Worm (Caenorhabditis elegans) whole organism, L2 larva: Measurements from ENCODE around the gene C14B9.8.

Source experiments
- C34F6.9 ChIP-seq: fragments of 150-350 bp; optimal IDR thresholded peaks from 2 replicates; lab custom pipeline; 2014; ENCODE audit warnings: missing biosample characterization, missing genetic modification characterization
- F13H6.1 ChIP-seq: sonication (generic microtip); optimal IDR thresholded peaks from 2 replicates; lab custom pipeline; 2016; ENCODE audit warnings: missing genetic modification characterization, missing compliant biosample characterization
- ama-1 ChIP-seq: fragments of 150-350 bp; optimal IDR thresholded peaks from 2 replicates; lab custom pipeline; 2018; ENCODE audit warnings: inconsistent platforms
- ceh-82 ChIP-seq: fragments of 150-350 bp; optimal IDR thresholded peaks from 2 replicates; lab custom pipeline; 2014; ENCODE audit warnings: missing biosample characterization, missing genetic modification characterization
- crh-2 ChIP-seq: sonication (generic microtip); optimal IDR thresholded peaks from 2 replicates; lab custom pipeline; 2017; ENCODE audit warnings: missing biosample characterization, missing genetic modification characterization
- egl-27 ChIP-seq: sonication (generic microtip); optimal IDR thresholded peaks from 3 replicates; lab custom pipeline; 2017; ENCODE audit warnings: missing biosample characterization, missing genetic modification reagents, missing genetic modification characterization
- elt-3 ChIP-seq: sonication (generic microtip); optimal IDR thresholded peaks from 2 replicates; lab custom pipeline; 2017; ENCODE audit warnings: missing biosample characterization, missing genetic modification characterization
- fos-1 ChIP-seq: fragments of 150-350 bp; optimal IDR thresholded peaks from 2 replicates; lab custom pipeline; 2014; ENCODE audit warnings: missing biosample characterization, missing genetic modification characterization
- gmeb-1 ChIP-seq: fragments of 150-350 bp; optimal IDR thresholded peaks from 2 replicates; lab custom pipeline; 2014; ENCODE audit warnings: missing biosample characterization, missing genetic modification characterization
- lin-11 ChIP-seq: fragments of 150-350 bp; sonication (generic microtip); optimal IDR thresholded peaks from 2 replicates; lab custom pipeline; 2014; ENCODE audit warnings: missing biosample characterization, missing genetic modification characterization, inconsistent platforms, mixed read lengths
- lin-13 ChIP-seq: fragments of 150-350 bp; optimal IDR thresholded peaks from 2 replicates; lab custom pipeline; 2014; ENCODE audit warnings: missing biosample characterization, missing genetic modification reagents, missing genetic modification characterization
- lsy-2 ChIP-seq, 2 experiments: fragments of 150-350 bp in 1 of 2; sonication (generic microtip) in 1 of 2; optimal IDR thresholded peaks; 2 replicates each; lab custom pipeline; 2014 to 2017; ENCODE audit warnings: missing biosample characterization in 2 of 2, missing genetic modification characterization in 2 of 2
- mab-5 ChIP-seq: fragments of 150-350 bp; optimal IDR thresholded peaks from 2 replicates; lab custom pipeline; 2014; ENCODE audit warnings: missing biosample characterization, missing genetic modification characterization
- nhr-129 ChIP-seq: fragments of 150-350 bp; optimal IDR thresholded peaks from 2 replicates; lab custom pipeline; 2014; ENCODE audit warnings: missing biosample characterization, missing genetic modification characterization
- nhr-23 ChIP-seq: fragments of 150-350 bp; optimal IDR thresholded peaks from 2 replicates; lab custom pipeline; 2014; ENCODE audit warnings: missing biosample characterization, missing genetic modification reagents, missing genetic modification characterization
- nhr-237 ChIP-seq: fragments of 150-350 bp; optimal IDR thresholded peaks from 2 replicates; lab custom pipeline; 2014; ENCODE audit warnings: missing biosample characterization, missing genetic modification characterization
- nhr-25 ChIP-seq: fragments of 150-350 bp; sonication (generic microtip); optimal IDR thresholded peaks from 3 replicates; lab custom pipeline; 2014; ENCODE audit warnings: missing biosample characterization, missing genetic modification characterization
- nhr-6 ChIP-seq: fragments of 150-350 bp; optimal IDR thresholded peaks from 2 replicates; lab custom pipeline; 2014; ENCODE audit warnings: missing biosample characterization, missing genetic modification characterization
- nhr-77 ChIP-seq: fragments of 150-350 bp; optimal IDR thresholded peaks from 2 replicates; lab custom pipeline; 2014; ENCODE audit warnings: missing biosample characterization, missing genetic modification characterization
- peb-1 ChIP-seq: fragments of 150-350 bp; optimal IDR thresholded peaks from 2 replicates; lab custom pipeline; 2014; ENCODE audit warnings: missing biosample characterization, missing genetic modification characterization
- sem-4 ChIP-seq: fragments of 150-350 bp; optimal IDR thresholded peaks from 2 replicates; lab custom pipeline; 2014; ENCODE audit warnings: missing biosample characterization, missing genetic modification reagents, missing genetic modification characterization
- skn-1 ChIP-seq: sonication (generic microtip); optimal IDR thresholded peaks from 2 replicates; lab custom pipeline; 2017; ENCODE audit warnings: missing biosample characterization, missing genetic modification characterization
- sma-3 ChIP-seq: sonication (generic microtip); optimal IDR thresholded peaks from 2 replicates; lab custom pipeline; 2016; ENCODE audit warnings: missing genetic modification reagents, missing genetic modification characterization, missing compliant biosample characterization
- sma-9 ChIP-seq, 2 experiments: fragments of 150-350 bp in 1 of 2; sonication (generic microtip) in 1 of 2; optimal IDR thresholded peaks; 2 replicates each; lab custom pipeline; 2014 to 2016; ENCODE audit warnings: missing genetic modification characterization in 2 of 2, mild to moderate bottlenecking in 1 of 2, missing biosample characterization in 1 of 2, missing compliant biosample characterization in 1 of 2, missing genetic modification reagents in 1 of 2, moderate library complexity in 1 of 2
- unc-55 ChIP-seq: fragments of 150-350 bp; sonication (generic microtip); optimal IDR thresholded peaks from 3 replicates; lab custom pipeline; 2014; ENCODE audit warnings: missing biosample characterization, missing genetic modification reagents, missing genetic modification characterization
- zag-1 ChIP-seq: fragments of 150-350 bp; optimal IDR thresholded peaks from 2 replicates; lab custom pipeline; 2014; ENCODE audit warnings: missing biosample characterization, missing genetic modification characterization
- ztf-1 ChIP-seq: fragments of 200-800 bp; sonication (Bioruptor generic); conservative IDR thresholded peaks from 2 replicates; pipeline ENCODE4 v1.3.6; 2022; ENCODE audit warnings: missing genetic modification characterization, missing compliant biosample characterization
- ztf-11 ChIP-seq: sonication (generic microtip); optimal IDR thresholded peaks from 2 replicates; lab custom pipeline; 2017; ENCODE audit warnings: missing biosample characterization, missing genetic modification characterization

C14B9.8 gene

ce11 chrIII:8145971-8146370, 1.5 kb upstream of the C14B9.8 start:
- TF ChIP-seq egl-27 (tag; lab: Kevin White, UChicago) (no peak), ztf-11 (tag; lab: Kevin White, UChicago) (no peak), sem-4 (tag; lab: Kevin White, UChicago) (no peak), sma-3 (no peak), zag-1 (no peak), unc-55 (GFP tag; lab: Kevin White, UChicago) (peak; percentile 46), nhr-25 (no peak)
- TF ChIP-seq, all 48 proteins: peak for 1

DNA sequence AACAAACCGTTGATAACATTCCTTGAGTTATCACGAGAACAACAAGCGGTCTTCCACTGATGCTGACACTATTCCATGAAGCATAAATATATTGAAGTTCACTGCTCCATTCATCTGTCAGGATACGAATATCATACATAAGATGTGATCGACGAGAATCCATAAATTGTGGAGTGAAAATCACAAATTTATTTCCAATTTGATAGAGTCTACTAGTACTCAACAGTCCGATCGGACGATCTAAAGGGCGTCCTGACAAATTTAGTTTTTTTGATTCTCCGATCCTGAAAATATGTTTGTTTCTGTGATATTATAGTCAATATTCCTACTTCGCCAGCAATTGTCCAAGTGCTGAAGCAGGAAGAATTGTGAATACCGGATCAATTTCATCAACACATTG, 2.2 kb downstream of the C14B9.8 start:
- TF ChIP-seq mab-5 (no peak), nhr-6 (tag; lab: Kevin White, UChicago) (no peak), ztf-1 (GFP tag; lab: Robert Waterston, UW) (no peak), elt-3 (tag; lab: Kevin White, UChicago) (no peak), sma-9 (GFP tag; optimal IDR thresholded peaks at IDR 0.05; lab: Kevin White, UChicago) (no peak), sma-9 (tag; optimal IDR thresholded peaks at IDR 0.05; lab: Kevin White, UChicago) (no peak)

DNA sequence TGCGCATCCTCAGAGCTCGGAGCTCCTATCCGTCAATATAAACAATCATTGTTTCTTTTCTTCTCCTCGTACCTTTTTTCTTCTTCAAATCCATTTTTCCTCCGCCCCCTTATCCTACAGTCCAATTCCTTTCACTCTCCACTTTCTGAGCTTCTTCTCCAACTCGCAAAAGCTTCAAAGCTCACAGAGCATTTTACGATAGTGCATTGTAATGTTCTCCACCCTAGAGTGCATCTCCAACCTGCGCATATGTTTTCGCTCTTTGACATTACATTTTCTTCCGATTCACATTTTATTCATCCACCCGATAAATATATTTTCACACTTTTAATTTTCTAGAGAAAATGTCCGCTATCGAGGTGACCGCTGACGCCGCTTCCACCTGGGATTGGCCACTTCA, 6.7 kb downstream of the C14B9.8 start, which contains the start of gene hsp-12.2:
TSS of gene hsp-12.2 (plus strand) at position 301 of the 400 bp plus-strand sequence.
- no peak for TF ChIP-seq egl-27 (tag; lab: Kevin White, UChicago)
- TF ChIP-seq ceh-82 (tag; lab: Kevin White, UChicago), result no peak
- no peak for TF ChIP-seq skn-1 (tag; lab: Kevin White, UChicago)
- no peak for TF ChIP-seq gmeb-1 (tag; lab: Kevin White, UChicago)
- no peak for TF ChIP-seq ama-1
- no peak for TF ChIP-seq nhr-77 (tag; lab: Kevin White, UChicago)
- no peak for TF ChIP-seq F13H6.1 (tag; lab: Kevin White, UChicago)
- TF ChIP-seq sma-9 (GFP tag; optimal IDR thresholded peaks at IDR 0.05; lab: Kevin White, UChicago), result no peak
- no peak for TF ChIP-seq sma-9 (tag; optimal IDR thresholded peaks at IDR 0.05; lab: Kevin White, UChicago)
- no peak for TF ChIP-seq sem-4 (tag; lab: Kevin White, UChicago)
- no peak for TF ChIP-seq elt-3 (tag; lab: Kevin White, UChicago)

ce11 chrIII:8136517-8137099, 7.8 kb downstream of the C14B9.8 start:
- TF ChIP-seq nhr-23 (tag; lab: Kevin White, UChicago) (no peak), F13H6.1 (tag; lab: Kevin White, UChicago) (peak; percentile 47), sma-9 (GFP tag; optimal IDR thresholded peaks at IDR 0.05; lab: Kevin White, UChicago) (peak; percentile 1), sma-9 (tag; optimal IDR thresholded peaks at IDR 0.05; lab: Kevin White, UChicago) (no peak), crh-2 (tag; lab: Kevin White, UChicago) (peak; percentile 22), nhr-6 (tag; lab: Kevin White, UChicago) (no peak), nhr-77 (tag; lab: Kevin White, UChicago) (peak; percentile 14), nhr-129 (tag; lab: Kevin White, UChicago) (peak; percentile 50)

ce11 chrIII:8133346-8133745, 11.1 kb downstream of the C14B9.8 start, which contains the start of gene C14B9.2:
C14B9.2 (plus strand) TSS chrIII:8133665.
- TF ChIP-seq lin-13 (GFP tag; lab: Kevin White, UChicago), result no peak
- TF ChIP-seq crh-2 (tag; lab: Kevin White, UChicago), result peak; percentile 36
- peak; percentile 6 for TF ChIP-seq fos-1 (tag; lab: Kevin White, UChicago)
- TF ChIP-seq, all 48 proteins: peak for 2

DNA sequence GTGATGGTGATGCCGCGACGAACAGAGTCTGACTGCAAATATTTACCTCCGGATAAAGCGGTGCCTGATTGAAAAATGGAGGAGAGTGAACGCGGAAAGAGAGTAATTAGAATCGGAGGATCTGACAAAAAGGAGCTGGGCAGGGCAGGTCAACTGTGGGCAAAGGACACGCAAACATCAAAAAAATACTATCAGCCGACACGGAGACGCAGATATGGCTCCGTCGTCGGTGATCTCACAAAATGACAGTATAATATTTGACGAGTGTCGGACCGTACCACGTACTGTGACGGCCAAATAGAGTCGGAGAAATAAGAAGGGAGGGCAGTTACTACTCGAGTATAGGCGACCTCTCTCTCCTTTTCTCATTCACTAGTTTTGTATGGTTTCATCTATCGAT, 11.9 kb downstream of the C14B9.8 start:
- no peak for TF ChIP-seq lin-11 (tag; lab: Kevin White, UChicago)
- no peak for TF ChIP-seq nhr-237 (tag; lab: Kevin White, UChicago)
- TF ChIP-seq peb-1, result peak; percentile 10
- TF ChIP-seq C34F6.9 (tag; lab: Kevin White, UChicago), result no peak
- TF ChIP-seq sem-4 (tag; lab: Kevin White, UChicago), result no peak
- TF ChIP-seq lsy-2 (tag; optimal IDR thresholded peaks at IDR 0.05; lab: Kevin White, UChicago), result no peak
- TF ChIP-seq nhr-129 (tag; lab: Kevin White, UChicago), result peak; percentile 9
